Worm (Caenorhabditis elegans) whole organism, young adult: ENCODE results near the gene enu-3.2.
"Not testable (repeated sequence)": the region's sequence is repeated elsewhere in the genome, so short reads cannot be mapped to it uniquely, and the experiment has no call there.

Experiments used
- B0336.3 ChIP-seq: fragments of 200-800 bp; sonication (Bioruptor generic); IDR thresholded peaks from 2 replicates; pipeline ENCODE4 v1.3.6; 2022; ENCODE audit warnings: missing genetic modification characterization, missing compliant biosample characterization
- C17E4.6 ChIP-seq: fragments of 200-800 bp; sonication (Bioruptor generic); IDR thresholded peaks from 2 replicates; pipeline ENCODE4 v1.3.6; 2022; ENCODE audit warnings: missing genetic modification reagents, missing genetic modification characterization, missing compliant biosample characterization
- F10E7.11 ChIP-seq: sonication (generic microtip); optimal IDR thresholded peaks from 2 replicates; lab custom pipeline; 2017; ENCODE audit warnings: mild to moderate bottlenecking, missing genetic modification characterization, moderate library complexity, missing compliant biosample characterization
- F23B12.7 ChIP-seq: sonication (generic microtip); optimal IDR thresholded peaks from 2 replicates; lab custom pipeline; 2017; ENCODE audit warnings: missing genetic modification characterization, mild to moderate bottlenecking, missing compliant biosample characterization, antibody characterized with exemption, moderate library complexity; ENCODE audit not compliant: insufficient read depth
- F55B11.4 ChIP-seq: sonication (generic microtip); optimal IDR thresholded peaks from 2 replicates; lab custom pipeline; 2016; ENCODE audit warnings: missing compliant biosample characterization, missing genetic modification characterization, borderline replicate concordance; ENCODE audit not compliant: insufficient read depth
- F57C9.4 ChIP-seq: sonication (generic microtip); optimal IDR thresholded peaks from 2 replicates; lab custom pipeline; 2017; ENCODE audit warnings: mild to moderate bottlenecking, missing genetic modification characterization, missing compliant biosample characterization
- K11D2.4 ChIP-seq: fragments of 200-800 bp; sonication (Bioruptor generic); IDR thresholded peaks from 2 replicates; pipeline ENCODE4 v1.3.6; 2022; ENCODE audit warnings: missing genetic modification reagents, missing genetic modification characterization, missing compliant biosample characterization
- Y53G8AR.9 ChIP-seq: fragments of 200-800 bp; sonication (Bioruptor generic); conservative IDR thresholded peaks from 2 replicates; pipeline ENCODE4 v1.3.6; 2022; ENCODE audit warnings: missing genetic modification reagents, missing genetic modification characterization, missing compliant biosample characterization
- Y79H2A.3 ChIP-seq: fragments of 200-800 bp; sonication (Bioruptor generic); conservative IDR thresholded peaks from 2 replicates; pipeline ENCODE4 v1.3.6; 2022; ENCODE audit warnings: missing genetic modification reagents, missing genetic modification characterization, missing compliant biosample characterization
- atf-7 ChIP-seq: sonication (generic microtip); optimal IDR thresholded peaks from 2 replicates; lab custom pipeline; 2017; ENCODE audit warnings: mild to moderate bottlenecking, missing genetic modification characterization, missing compliant biosample characterization
- athp-1 ChIP-seq: sonication (generic microtip); optimal IDR thresholded peaks from 2 replicates; lab custom pipeline; 2017; ENCODE audit warnings: mild to moderate bottlenecking, missing genetic modification characterization, missing compliant biosample characterization
- cebp-1 ChIP-seq, 2 experiments: fragments of 200-800 bp in 1 of 2; sonication (Bioruptor generic) in 1 of 2; sonication (generic microtip) in 1 of 2; IDR thresholded peaks in 1 of 2; optimal IDR thresholded peaks in 1 of 2; 2 replicates each; pipeline versions ENCODE4 v1.3.6 to Lab custom; 2017 to 2022; ENCODE audit warnings: missing compliant biosample characterization in 2 of 2, missing genetic modification characterization in 2 of 2, mild to moderate bottlenecking in 1 of 2, missing genetic modification reagents in 1 of 2, moderate library complexity in 1 of 2
- cebp-2 ChIP-seq: fragments of 200-800 bp; sonication (Bioruptor generic); IDR thresholded peaks from 2 replicates; pipeline ENCODE4 v1.3.6; 2022; ENCODE audit warnings: missing genetic modification characterization, missing compliant biosample characterization
- ceh-58 ChIP-seq: fragments of 200-800 bp; sonication (Bioruptor generic); IDR thresholded peaks from 2 replicates; pipeline ENCODE4 v1.3.6; 2022; ENCODE audit warnings: missing genetic modification characterization, missing compliant biosample characterization
- die-1 ChIP-seq: sonication (generic microtip); optimal IDR thresholded peaks from 2 replicates; lab custom pipeline; 2016; ENCODE audit warnings: missing genotype, mild to moderate bottlenecking, missing genetic modification characterization, missing compliant biosample characterization
- dox-1 ChIP-seq: fragments of 200-800 bp; sonication (Bioruptor generic); IDR thresholded peaks from 2 replicates; pipeline ENCODE4 v1.3.6; 2022; ENCODE audit warnings: missing genetic modification reagents, missing genetic modification characterization, missing compliant biosample characterization
- efl-1 ChIP-seq: fragments of 150-350 bp; optimal IDR thresholded peaks from 2 replicates; lab custom pipeline; 2014; ENCODE audit warnings: missing biosample characterization, missing genetic modification reagents, missing genetic modification characterization
- ets-4 ChIP-seq: fragments of 200-800 bp; sonication (Bioruptor generic); optimal IDR thresholded peaks from 2 replicates; lab custom pipeline; 2018; ENCODE audit warnings: mild to moderate bottlenecking, missing genetic modification characterization, missing compliant biosample characterization
- hrde-1 ChIP-seq: sonication (generic microtip); optimal IDR thresholded peaks from 2 replicates; lab custom pipeline; 2016; ENCODE audit warnings: missing genetic modification characterization, mild to moderate bottlenecking, missing compliant biosample characterization, moderate library complexity, missing genotype, missing genetic modification reagents, borderline replicate concordance
- lin-35 ChIP-seq, 3 experiments: fragments of 150-350 bp in 2 of 3; sonication (generic microtip) in 1 of 3; optimal IDR thresholded peaks; 2 replicates each; lab custom pipeline; 2014 to 2018; ENCODE audit warnings: missing biosample characterization in 3 of 3, missing genetic modification characterization in 3 of 3, missing genetic modification reagents in 3 of 3
- lin-40 ChIP-seq: sonication (generic microtip); optimal IDR thresholded peaks from 2 replicates; lab custom pipeline; 2016; ENCODE audit warnings: missing genetic modification characterization, mild to moderate bottlenecking, missing compliant biosample characterization, missing genotype, missing genetic modification reagents
- madf-3 ChIP-seq: fragments of 200-800 bp; sonication (Bioruptor generic); IDR thresholded peaks from 2 replicates; pipeline ENCODE4 v1.3.6; 2022; ENCODE audit warnings: missing genetic modification reagents, missing genetic modification characterization, missing compliant biosample characterization
- mes-4 ChIP-seq: sonication (generic microtip); optimal IDR thresholded peaks from 2 replicates; lab custom pipeline; 2016; ENCODE audit warnings: missing genotype, missing genetic modification characterization, missing compliant biosample characterization
- nfya-1 ChIP-seq: sonication (generic microtip); optimal IDR thresholded peaks from 2 replicates; lab custom pipeline; 2017; ENCODE audit warnings: antibody characterized with exemption, missing compliant biosample characterization, missing genetic modification characterization, borderline replicate concordance; ENCODE audit not compliant: insufficient read depth
- nfya-2 ChIP-seq: fragments of 200-800 bp; sonication (Bioruptor generic); IDR thresholded peaks from 2 replicates; pipeline ENCODE4 v1.3.6; 2022; ENCODE audit warnings: missing genetic modification reagents, missing genetic modification characterization, missing compliant biosample characterization
- nhr-80 ChIP-seq: sonication (generic microtip); optimal IDR thresholded peaks from 2 replicates; lab custom pipeline; 2016; ENCODE audit warnings: missing genetic modification characterization, missing compliant biosample characterization
- nhr-90 ChIP-seq: sonication (generic microtip); optimal IDR thresholded peaks from 2 replicates; lab custom pipeline; 2016; ENCODE audit warnings: missing genotype, mild to moderate bottlenecking, missing genetic modification characterization, missing compliant biosample characterization
- rpc-1 ChIP-seq, 2 experiments: fragments of 150-350 bp in 1 of 2; sonication (generic microtip) in 1 of 2; optimal IDR thresholded peaks; 2 replicates each; lab custom pipeline; 2014 to 2018; ENCODE audit warnings: missing biosample characterization in 1 of 2, missing genetic modification characterization in 1 of 2, missing genetic modification reagents in 1 of 2, missing genotype in 1 of 2
- sdz-38 ChIP-seq: sonication (generic microtip); optimal IDR thresholded peaks from 2 replicates; lab custom pipeline; 2016; ENCODE audit warnings: missing genotype, missing genetic modification characterization, missing compliant biosample characterization
- somi-1 ChIP-seq: fragments of 200-800 bp; sonication (Bioruptor generic); optimal IDR thresholded peaks from 2 replicates; lab custom pipeline; 2018; ENCODE audit warnings: mild to moderate bottlenecking, missing genetic modification characterization, missing compliant biosample characterization
- tbp1 ChIP-seq: fragments of 200-800 bp; sonication (Bioruptor generic); optimal IDR thresholded peaks from 2 replicates; lab custom pipeline; 2018; ENCODE audit warnings: mild to moderate bottlenecking, missing genetic modification characterization, missing compliant biosample characterization
- xnd-1 ChIP-seq: sonication (generic microtip); optimal IDR thresholded peaks from 2 replicates; lab custom pipeline; 2016; ENCODE audit warnings: missing genotype, missing genetic modification reagents, missing genetic modification characterization, missing compliant biosample characterization
- ztf-26 ChIP-seq: sonication (generic microtip); optimal IDR thresholded peaks from 2 replicates; lab custom pipeline; 2017; ENCODE audit warnings: missing genetic modification characterization, missing compliant biosample characterization

The enu-3.2 gene

DNA sequence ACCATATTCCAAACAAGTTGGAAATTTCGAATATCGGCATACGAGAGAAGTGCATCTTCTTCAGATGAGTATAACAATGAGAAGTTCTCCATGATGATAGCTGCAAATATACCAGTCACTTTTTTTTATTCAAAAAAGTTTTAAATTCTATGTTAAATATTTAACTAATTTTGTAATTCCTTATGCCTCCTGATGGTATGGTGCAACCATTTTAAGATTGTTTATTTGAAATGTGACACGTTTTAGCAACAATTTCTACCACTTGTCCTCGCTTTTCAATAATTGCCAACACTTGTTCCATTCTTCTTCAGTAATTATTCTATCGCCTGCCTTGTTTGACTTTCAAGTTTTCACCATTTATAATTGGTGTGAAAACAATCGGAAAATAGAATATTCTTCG is 39.1 kb downstream of the enu-3.2 start, which contains the start of gene F17C8.6:
TSS of gene F17C8.6 (minus strand) at position 101 of the 400 bp plus-strand sequence.
- TF ChIP-seq ztf-26: no peak
- TF ChIP-seq dox-1 (GFP tag; lab: Robert Waterston, UW): no peak
- TF ChIP-seq hrde-1: no peak
- TF ChIP-seq lin-40 (tag; lab: Kevin White, UChicago): no peak
- TF ChIP-seq athp-1 (tag; lab: Kevin White, UChicago): no peak
- no peak for TF ChIP-seq C17E4.6 (GFP tag; lab: Robert Waterston, UW)
- TF ChIP-seq rpc-1 (optimal IDR thresholded peaks at IDR 0.05; lab: Kevin White, UChicago): no peak
- no peak for TF ChIP-seq rpc-1 (tag; optimal IDR thresholded peaks at IDR 0.05; lab: Kevin White, UChicago)
- TF ChIP-seq madf-3 (GFP tag; lab: Robert Waterston, UW): no peak

DNA sequence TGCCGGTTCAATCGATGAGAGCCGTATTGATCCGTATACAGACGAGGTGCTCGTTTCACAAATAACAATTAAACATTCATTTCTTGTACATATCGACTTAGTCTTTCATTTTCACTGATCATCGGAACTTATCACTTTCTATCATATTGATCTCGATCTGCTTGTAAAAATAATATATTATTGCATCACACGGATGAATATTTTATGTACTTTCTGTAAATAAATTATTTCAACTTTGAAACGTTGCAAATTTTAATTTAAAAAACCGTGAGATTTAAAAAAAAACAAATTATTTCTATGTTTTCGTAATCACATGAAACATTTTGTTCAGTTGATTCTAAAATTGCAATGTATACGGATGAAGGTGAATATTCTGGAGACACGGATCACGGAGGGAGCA is 42.4 kb downstream of the enu-3.2 start, which contains the start of gene twk-6:
TSS of gene twk-6 (plus strand) at position 301 of the 400 bp plus-strand sequence.
- not testable (repeated sequence) for TF ChIP-seq F55B11.4 (tag; lab: Kevin White, UChicago); somi-1 (GFP tag; lab: Kevin White, UChicago); nhr-90

DNA sequence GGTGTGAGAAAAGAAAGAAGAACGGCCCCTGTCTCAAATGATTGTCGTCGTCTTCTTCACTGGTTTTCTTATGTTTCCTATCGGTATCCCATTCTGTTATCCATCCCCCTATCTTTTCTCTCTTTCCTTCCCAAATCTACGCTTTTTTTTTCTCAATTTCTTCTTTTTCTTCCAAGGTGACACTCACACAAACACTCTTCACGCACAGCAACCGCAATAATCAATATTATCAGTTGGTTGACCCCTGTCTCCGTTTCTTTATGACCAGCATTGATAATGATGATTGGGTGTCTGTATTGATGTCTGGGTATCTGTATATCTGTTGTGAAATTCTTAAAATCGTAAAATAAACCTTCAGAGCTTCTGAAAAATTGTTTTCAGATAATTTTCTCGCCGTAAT is 44.2 kb downstream of the enu-3.2 start:
- TF ChIP-seq efl-1 (GFP tag; lab: Kevin White, UChicago) (no peak), nfya-2 (GFP tag; lab: Robert Waterston, UW) (no peak), cebp-1 (GFP tag; IDR thresholded peaks at IDR 0.05; lab: Robert Waterston, UW) (no peak), cebp-1 (tag; optimal IDR thresholded peaks at IDR 0.05; lab: Kevin White, UChicago) (peak; percentile 48), F57C9.4 (tag; lab: Kevin White, UChicago) (no peak), F23B12.7 (tag; lab: Kevin White, UChicago) (no peak), mes-4 (tag; lab: Kevin White, UChicago) (no peak), Y53G8AR.9 (GFP tag; lab: Robert Waterston, UW) (no peak), atf-7 (no peak), ceh-58 (GFP tag; lab: Robert Waterston, UW) (no peak), Y79H2A.3 (no peak), sdz-38 (tag; lab: Kevin White, UChicago) (no peak), nhr-80 (tag; lab: Kevin White, UChicago) (peak; percentile 32)

DNA sequence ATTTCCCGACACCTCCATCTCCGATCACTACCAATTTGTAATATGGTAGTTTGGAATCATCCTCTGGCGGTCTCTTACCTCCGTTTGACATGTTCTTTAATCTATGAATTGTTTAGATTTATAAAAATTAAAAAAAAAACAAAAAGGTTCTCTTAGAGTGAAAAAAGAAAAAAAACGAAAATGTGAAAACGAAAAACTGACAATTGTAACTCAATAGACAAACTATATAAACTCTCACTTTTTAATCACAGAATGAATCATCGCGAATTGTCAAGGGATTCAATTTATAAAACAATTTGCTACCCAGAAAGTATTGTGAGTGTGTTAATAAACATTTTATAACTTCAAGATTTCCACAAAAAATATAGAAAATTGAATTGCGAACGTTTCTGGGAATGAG is 45.1 kb downstream of the enu-3.2 start, which contains the start of gene ras-2:
TSS of gene ras-2 (minus strand) at position 101 of the 400 bp plus-strand sequence.
- TF ChIP-seq tbp1 (GFP tag; lab: Kevin White, UChicago): no peak
- TF ChIP-seq atf-7: no peak
- TF ChIP-seq nfya-2 (GFP tag; lab: Robert Waterston, UW): no peak
- TF ChIP-seq ets-4: no peak
- TF ChIP-seq xnd-1 (tag; lab: Kevin White, UChicago): no peak
- no peak for TF ChIP-seq cebp-2
- no peak for TF ChIP-seq K11D2.4 (GFP tag; lab: Robert Waterston, UW)
- TF ChIP-seq nfya-1 (tag; lab: Kevin White, UChicago): no peak

DNA sequence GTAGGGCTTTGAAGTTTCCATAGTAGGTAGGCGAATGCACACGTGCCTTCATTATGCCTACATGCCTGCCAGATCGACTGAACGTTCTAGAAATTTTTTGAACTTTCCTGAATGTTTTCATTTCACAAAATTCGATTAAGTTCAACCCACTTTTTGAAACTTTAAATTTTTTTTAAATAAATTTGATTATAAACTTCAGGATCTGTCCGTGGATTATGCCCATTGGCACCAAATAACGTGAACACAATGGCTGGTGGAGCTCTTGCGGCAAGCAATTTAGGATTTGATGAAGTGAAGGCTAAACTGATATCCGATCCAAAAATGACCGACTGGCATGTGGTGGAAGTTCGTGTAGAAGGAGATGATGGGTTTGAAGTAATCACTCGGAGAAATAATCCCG is 49.6 kb downstream of the enu-3.2 start, which contains the start of gene F17C8.7:
TSS of gene F17C8.7 (plus strand) at position 301 of the 400 bp plus-strand sequence.
- TF ChIP-seq F10E7.11 (tag; lab: Kevin White, UChicago) (no peak), B0336.3 (GFP tag; lab: Robert Waterston, UW) (no peak), die-1 (tag; lab: Kevin White, UChicago) (no peak), ceh-58 (GFP tag; lab: Robert Waterston, UW) (no peak), lin-35 (GFP tag; optimal IDR thresholded peaks at IDR 0.05; lab: Kevin White, UChicago) (no peak)
- TF ChIP-seq, all 124 proteins: peak for 0
